Worm (Caenorhabditis elegans) whole organism, L4/young adult: ENCODE data around the gene mrps-17.

ENCODE experiments used
- W03F9.2 ChIP-seq: fragments of 150-350 bp; optimal IDR thresholded peaks from 2 replicates; lab custom pipeline; 2014; ENCODE audit warnings: missing biosample characterization, missing genetic modification characterization
- dao-5 ChIP-seq: sonication (generic microtip); optimal IDR thresholded peaks from 2 replicates; lab custom pipeline; 2016; ENCODE audit warnings: missing genotype, missing genetic modification characterization, moderate library complexity, missing compliant biosample characterization
- him-1 ChIP-seq: sonication (generic microtip); optimal IDR thresholded peaks from 2 replicates; lab custom pipeline; 2016; ENCODE audit warnings: missing genotype, missing genetic modification reagents, missing genetic modification characterization, missing compliant biosample characterization

mrps-17 gene

DNA sequence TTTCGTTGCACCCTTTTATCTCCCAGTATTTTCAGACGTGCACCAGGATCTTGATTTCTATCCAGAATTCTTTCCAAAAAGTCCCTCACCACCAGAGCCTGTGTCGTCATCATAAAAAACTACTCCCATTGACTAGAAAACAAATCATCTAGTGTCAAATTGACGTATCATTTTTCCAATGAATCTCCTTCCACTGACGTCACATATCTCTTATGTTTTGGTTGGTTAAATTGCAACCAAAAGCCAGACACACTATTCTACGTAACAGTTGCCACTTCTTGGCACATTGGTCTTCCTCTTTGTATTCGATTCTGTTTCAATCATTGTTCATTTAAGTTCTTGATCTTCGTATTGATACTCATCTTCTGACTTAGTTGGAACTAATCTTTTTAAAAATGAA lies 33.5 kb downstream of the mrps-17 start:
- no peak for TF ChIP-seq W03F9.2 (tag; lab: Kevin White, UChicago)

ce11 chrIII:6396381-6396780 lies 35.2 kb downstream of the mrps-17 start:
- TF ChIP-seq him-1 (tag; lab: Kevin White, UChicago) (no peak), W03F9.2 (tag; lab: Kevin White, UChicago) (no peak), dao-5 (tag; lab: Kevin White, UChicago) (no peak)

- no peak for TF ChIP-seq dao-5 (tag; lab: Kevin White, UChicago)
- TF ChIP-seq W03F9.2 (tag; lab: Kevin White, UChicago), result no peak
- no peak for TF ChIP-seq him-1 (tag; lab: Kevin White, UChicago)
Observed at ce11 chrIII:6395706-6396232, 35.8 kb downstream of the mrps-17 start, which contains the start of gene oatr-1. TSS of gene oatr-1 (minus strand) at chrIII:6396182.

DNA sequence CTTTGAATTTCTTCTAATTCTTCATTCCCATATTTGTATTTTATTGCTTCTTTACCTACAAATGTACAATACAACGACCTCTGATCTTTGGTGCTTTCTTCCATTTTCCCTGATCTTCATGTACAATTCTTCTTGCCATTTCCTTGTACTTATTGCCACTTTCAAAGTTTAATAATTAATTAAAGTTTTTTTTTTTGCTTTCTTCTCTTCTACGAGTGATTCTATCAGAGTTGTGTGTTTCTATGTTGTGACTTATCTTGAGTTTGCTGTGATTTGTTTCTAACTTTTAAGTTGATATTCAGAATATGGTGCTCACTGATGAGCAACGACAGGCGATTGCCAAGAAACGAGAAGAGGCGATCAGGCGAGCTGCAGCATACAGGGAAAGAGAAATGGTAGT lies 41.0 kb downstream of the mrps-17 start, which contains the start of gene smrc-1:
TSS of gene smrc-1 (plus strand) at position 301 of the 400 bp plus-strand sequence.
- TF ChIP-seq him-1 (tag; lab: Kevin White, UChicago), result no peak
- no peak for TF ChIP-seq W03F9.2 (tag; lab: Kevin White, UChicago)
- TF ChIP-seq dao-5 (tag; lab: Kevin White, UChicago), result no peak

DNA sequence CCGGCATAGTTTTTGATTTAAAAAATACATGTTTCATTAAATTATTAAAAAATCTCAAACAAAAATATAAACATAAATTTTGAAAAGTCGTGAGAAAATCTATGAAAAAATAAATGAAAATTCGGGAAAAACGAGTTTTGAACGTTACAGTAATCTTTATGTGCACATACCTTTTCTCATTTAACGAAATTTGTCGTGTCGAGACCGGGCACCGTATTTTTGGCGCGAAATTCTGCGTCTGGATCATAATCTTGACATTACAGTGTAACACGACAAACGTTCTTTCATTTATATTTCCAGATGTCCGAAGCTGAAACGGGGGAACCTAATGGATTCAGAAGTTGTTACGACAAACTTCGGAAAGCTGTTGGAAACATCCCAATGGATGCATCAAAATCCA lies 42.1 kb downstream of the mrps-17 start, which contains the start of gene C16A3.2:
TSS of gene C16A3.2 (plus strand) at position 301 of the 400 bp plus-strand sequence.
- TF ChIP-seq W03F9.2 (tag; lab: Kevin White, UChicago) (no peak), dao-5 (tag; lab: Kevin White, UChicago) (no peak), him-1 (tag; lab: Kevin White, UChicago) (no peak)

DNA sequence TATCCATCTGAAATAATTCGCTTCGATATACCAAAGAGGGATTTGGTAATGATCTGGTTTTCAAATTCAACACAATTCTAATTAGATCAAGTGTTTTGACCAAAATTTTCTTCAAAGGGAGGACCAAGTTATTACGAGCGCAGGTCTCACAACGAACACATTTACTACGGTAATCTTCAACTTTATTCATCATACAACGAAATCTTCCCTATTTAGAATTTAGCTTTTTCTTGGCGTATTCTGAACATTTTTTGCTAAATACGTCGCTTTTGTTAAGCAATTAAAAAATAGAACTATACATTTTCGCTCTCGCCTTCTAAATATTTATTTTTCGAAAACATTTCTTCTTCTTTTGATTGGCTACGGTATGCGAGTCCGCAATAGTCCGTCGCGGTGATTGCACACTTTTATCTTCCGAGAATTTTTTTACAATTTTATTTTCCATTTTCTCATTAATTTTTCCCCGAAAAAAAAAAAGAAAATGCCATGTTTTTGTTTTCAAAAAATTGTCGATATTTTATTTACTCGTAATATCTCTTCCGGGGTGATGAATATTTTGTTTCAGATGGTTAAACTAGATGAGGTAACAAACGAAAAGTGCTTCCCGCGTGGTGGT lies 48.5 kb downstream of the mrps-17 start, which contains the start of gene let-716:
TSS of gene let-716 (plus strand) at position 566 of the 616 bp plus-strand sequence.
- TF ChIP-seq him-1 (tag; lab: Kevin White, UChicago), result no peak
- no peak for TF ChIP-seq W03F9.2 (tag; lab: Kevin White, UChicago)
- TF ChIP-seq dao-5 (tag; lab: Kevin White, UChicago), result no peak

- TF ChIP-seq W03F9.2 (tag; lab: Kevin White, UChicago) (no peak), dao-5 (tag; lab: Kevin White, UChicago) (no peak), him-1 (tag; lab: Kevin White, UChicago) (no peak)
Observed at ce11 chrIII:6381584-6382391, 49.8 kb downstream of the mrps-17 start, which contains the start of gene znf-622. TSS of gene znf-622 (plus strand) at chrIII:6381634.
